Fruit fly (Drosophila melanogaster): ENCODE data around the gene xit.

xit gene

DNA sequence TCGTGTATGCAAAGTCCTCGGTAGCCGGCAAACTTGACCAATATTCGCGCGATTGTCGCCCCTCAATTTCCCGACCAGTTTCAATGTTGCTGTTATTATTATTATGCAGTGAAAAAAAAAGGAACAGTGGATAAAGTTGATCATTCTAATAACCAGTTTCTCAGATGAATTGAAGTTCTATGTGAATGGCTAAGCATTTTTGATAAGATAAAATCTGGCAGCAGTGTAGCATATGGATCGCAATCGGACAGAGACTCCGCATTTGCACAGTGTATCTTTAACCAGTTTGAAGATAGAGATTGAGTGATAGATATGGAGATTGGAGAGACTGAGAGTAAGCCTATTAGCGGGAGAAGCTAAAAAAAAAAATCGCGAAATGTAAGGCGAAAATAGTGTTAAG, 27.4 kb upstream of the xit start (continued):
- TF ChIP-seq CG4730 (GFP tag; IDR thresholded peaks at IDR 0.05) (peak; percentile 32; the same call in 1 of the 2 replicates), Bteb2 (GFP tag; optimal IDR thresholded peaks at IDR 0.05) (peak; percentile 64), h (optimal IDR thresholded peaks at IDR 0.05) (no peak), Neu2 (GFP tag; optimal IDR thresholded peaks at IDR 0.05; ENCODE audit: borderline replicate concordance) (no peak), Mrtf (GFP tag; IDR thresholded peaks at IDR 0.05) (peak; percentile 74; the same call in 2 of the 3 replicates), CG9932 (GFP tag; IDR thresholded peaks at IDR 0.05) (peak; percentile 87), HmgZ (tag; optimal IDR thresholded peaks at IDR 0.05) (peak; percentile 60), CG13424 (tag; optimal IDR thresholded peaks at IDR 0.05) (peak; percentile 74), CG4617 (GFP tag; optimal IDR thresholded peaks at IDR 0.05; ENCODE audit: borderline replicate concordance) (peak; percentile 11), CG18476 (GFP tag; optimal IDR thresholded peaks at IDR 0.05) (peak; percentile 3), tna (GFP tag; IDR thresholded peaks at IDR 0.05; ENCODE audit: partially characterized antibody) (no peak), Atf6 (GFP tag; IDR thresholded peaks at IDR 0.05) (peak; percentile 70), rib (GFP tag; IDR thresholded peaks at IDR 0.05) (peak; percentile 65), fu2 (GFP tag; optimal IDR thresholded peaks at IDR 0.05) (peak; percentile 73), CG14014 (GFP tag; IDR thresholded peaks at IDR 0.05) (peak; percentile 82), vnd (GFP tag; IDR thresholded peaks at IDR 0.05; ENCODE audit: partially characterized antibody) (no peak), CG17829 (tag; optimal IDR thresholded peaks at IDR 0.05) (no peak), CG6689 (GFP tag; IDR thresholded peaks at IDR 0.05) (peak; percentile 70), corto (GFP tag; optimal IDR thresholded peaks at IDR 0.05) (no peak), onecut (GFP tag; IDR thresholded peaks at IDR 0.05) (peak; percentile 41; the same call in 1 of the 2 replicates), sug (tag; optimal IDR thresholded peaks at IDR 0.05) (no peak), Med (GFP tag) (peak; percentile 94), gem (tag; optimal IDR thresholded peaks at IDR 0.05) (peak; percentile 80), caup (GFP tag; optimal IDR thresholded peaks at IDR 0.05; ENCODE audit: severe bottlenecking) (peak; percentile 70), lmd (GFP tag; IDR thresholded peaks at IDR 0.05) (peak; percentile 82), ssp (GFP tag; IDR thresholded peaks at IDR 0.05) (peak; percentile 58), CG8944 (GFP tag; optimal IDR thresholded peaks at IDR 0.05) (peak; percentile 69), klu (GFP tag; IDR thresholded peaks at IDR 0.05) (peak; percentile 62), croc (GFP tag; conservative IDR thresholded peaks at IDR 0.05) (peak; percentile 41; the same call in 1 of the 3 replicates), dysf (GFP tag; IDR thresholded peaks at IDR 0.05) (peak; percentile 85), CG8290 (GFP tag; optimal IDR thresholded peaks at IDR 0.05) (no peak), CG8290 (tag; optimal IDR thresholded peaks at IDR 0.05) (peak in 1 of 2 experiments; percentile 92), tin (GFP tag; optimal IDR thresholded peaks at IDR 0.05) (peak; percentile 73), CG12744 (GFP tag; optimal IDR thresholded peaks at IDR 0.05) (peak; percentile 68), CG18599 (GFP tag; optimal IDR thresholded peaks at IDR 0.05) (peak; percentile 76), ems (GFP tag; optimal IDR thresholded peaks at IDR 0.05) (peak; percentile 58), Fer1 (GFP tag; optimal IDR thresholded peaks at IDR 0.05) (peak; percentile 64), CG8359 (GFP tag; optimal IDR thresholded peaks at IDR 0.05; ENCODE audit: borderline replicate concordance) (no peak), cad (GFP tag; optimal IDR thresholded peaks at IDR 0.05) (no peak), CG7839 (tag; optimal IDR thresholded peaks at IDR 0.05) (peak; percentile 79), CG12942 (GFP tag; optimal IDR thresholded peaks at IDR 0.05) (peak; percentile 69), pita (GFP tag; optimal IDR thresholded peaks at IDR 0.05) (no peak), repo (GFP tag; optimal IDR thresholded peaks at IDR 0.05) (peak; percentile 38), CG18262 (tag; optimal IDR thresholded peaks at IDR 0.05) (peak; percentile 21), inv (GFP tag; IDR thresholded peaks at IDR 0.05; ENCODE audit: partially characterized antibody) (no peak), ATbp (GFP tag; optimal IDR thresholded peaks at IDR 0.05) (peak; percentile 62), CG5180 (GFP tag; optimal IDR thresholded peaks at IDR 0.05) (peak; percentile 36), CG15073 (GFP tag; optimal IDR thresholded peaks at IDR 0.05) (no peak), CG11247 (GFP tag; IDR thresholded peaks at IDR 0.05) (peak; percentile 56), CG9609 (GFP tag; optimal IDR thresholded peaks at IDR 0.05) (peak; percentile 70), CG1024 (GFP tag; IDR thresholded peaks at IDR 0.05) (0 out of 2 replicates have a peak, but pooled peaks have one; percentile 5)
